Fruit fly (Drosophila melanogaster) whole organism, wandering third instar larva: ENCODE data around the gene CG4465.

ENCODE experiments used
- Abd-B ChIP-seq: fragments of >200 bp; optimal IDR thresholded peaks from 2 replicates; lab custom pipeline; 2017; ENCODE audit warnings: missing biosample characterization, missing genetic modification characterization
- CG32264 ChIP-seq: fragments of 200-800 bp; sonication (Bioruptor generic); optimal IDR thresholded peaks from 2 replicates; lab custom pipeline; 2016; ENCODE audit warnings: missing biosample characterization, missing genetic modification characterization
- CG9705 ChIP-seq: fragments of 200-800 bp; sonication (Bioruptor generic); optimal IDR thresholded peaks from 2 replicates; lab custom pipeline; 2018; ENCODE audit warnings: missing biosample characterization, mild to moderate bottlenecking, missing genetic modification characterization
- CrebA ChIP-seq: fragments of 200-800 bp; sonication (Bioruptor generic); optimal IDR thresholded peaks from 2 replicates; lab custom pipeline; 2016; ENCODE audit warnings: missing biosample characterization, mild to moderate bottlenecking, missing genetic modification characterization, borderline replicate concordance
- Dfd ChIP-seq: fragments of >200 bp; optimal IDR thresholded peaks from 2 replicates; lab custom pipeline; 2017; ENCODE audit warnings: missing biosample characterization, missing genetic modification characterization
- Dif ChIP-seq: fragments of 200-275, 200-300 bp; sonication (Bioruptor generic); optimal IDR thresholded peaks from 2 replicates; lab custom pipeline; 2018; ENCODE audit warnings: missing biosample characterization, missing genetic modification characterization; ENCODE audit not compliant: partially characterized antibody
- GATAd ChIP-seq: sonication (Bioruptor generic); optimal IDR thresholded peaks from 2 replicates; lab custom pipeline; 2016; ENCODE audit warnings: missing biosample characterization, missing genetic modification characterization
- Hr83 ChIP-seq: fragments of 200-300 bp; sonication (Bioruptor generic); optimal IDR thresholded peaks from 2 replicates; lab custom pipeline; 2016; ENCODE audit warnings: missing biosample characterization, mild to moderate bottlenecking, missing genetic modification characterization, moderate library complexity; ENCODE audit not compliant: poor library complexity, severe bottlenecking
- Jra ChIP-seq: sonication (Bioruptor generic); optimal IDR thresholded peaks from 2 replicates; lab custom pipeline; 2016; ENCODE audit warnings: missing biosample characterization, missing genetic modification characterization
- Mio ChIP-seq: sonication (Bioruptor generic); optimal IDR thresholded peaks from 2 replicates; lab custom pipeline; 2016; ENCODE audit warnings: missing biosample characterization, missing genetic modification characterization
- Myc ChIP-seq: fragments of >200 bp; optimal IDR thresholded peaks from 2 replicates; lab custom pipeline; 2017
- N ChIP-seq: fragments of >200 bp; optimal IDR thresholded peaks from 2 replicates; lab custom pipeline; 2018; ENCODE audit warnings: missing biosample characterization, missing external identifiers, missing genetic modification characterization
- OdsH ChIP-seq: fragments of 200-800 bp; sonication (Bioruptor generic); optimal IDR thresholded peaks from 2 replicates; lab custom pipeline; 2016; ENCODE audit warnings: missing biosample characterization, mild to moderate bottlenecking, missing genetic modification characterization
- Rel ChIP-seq, 2 experiments: fragments of 200-800 bp; sonication (Bioruptor generic) in 1 of 2; optimal IDR thresholded peaks; 2 replicates in 1 of 2; 3 replicates in 1 of 2; lab custom pipeline; 2016 to 2019; ENCODE audit warnings: mild to moderate bottlenecking in 2 of 2, missing biosample characterization in 2 of 2, missing genetic modification characterization in 2 of 2, moderate library complexity in 1 of 2
- Sp1 ChIP-seq: fragments of 200-800 bp; sonication (Bioruptor generic); optimal IDR thresholded peaks from 3 replicates; lab custom pipeline; 2019; ENCODE audit warnings: missing biosample characterization, mild to moderate bottlenecking, missing genetic modification characterization, moderate library complexity
- Vsx2 ChIP-seq: fragments of 200-300, 225-300 bp; sonication (Bioruptor generic); optimal IDR thresholded peaks from 2 replicates; lab custom pipeline; 2018; ENCODE audit warnings: missing biosample characterization, missing genetic modification characterization; ENCODE audit not compliant: partially characterized antibody
- br ChIP-seq: fragments of 200-800 bp; sonication (Bioruptor generic); optimal IDR thresholded peaks from 2 replicates; lab custom pipeline; 2016; ENCODE audit warnings: missing biosample characterization, missing genetic modification characterization
- brk ChIP-seq: fragments of 200-800 bp; sonication (Bioruptor generic); optimal IDR thresholded peaks from 2 replicates; lab custom pipeline; 2016; ENCODE audit warnings: missing biosample characterization, mild to moderate bottlenecking, missing genetic modification characterization
- dl ChIP-seq, 2 experiments: fragments of 175-275, 200-275 bp in 1 of 2; fragments of 200-275 bp in 1 of 2; sonication (Bioruptor generic); optimal IDR thresholded peaks; lab custom pipeline; 2018; ENCODE audit warnings: mild to moderate bottlenecking in 2 of 2, missing biosample characterization in 2 of 2, missing genetic modification characterization in 2 of 2, moderate library complexity in 2 of 2; ENCODE audit not compliant: partially characterized antibody in 2 of 2, insufficient read depth in 1 of 2
- dmrt93B ChIP-seq: fragments of 200-800 bp; sonication (Bioruptor generic); optimal IDR thresholded peaks from 2 replicates; lab custom pipeline; 2018; ENCODE audit warnings: missing biosample characterization, mild to moderate bottlenecking, missing genetic modification characterization
- dsf ChIP-seq: sonication (Bioruptor generic); optimal IDR thresholded peaks from 2 replicates; lab custom pipeline; 2016; ENCODE audit warnings: missing biosample characterization, missing genetic modification characterization, borderline replicate concordance
- fru ChIP-seq: fragments of 200-800 bp; sonication (Bioruptor generic); optimal IDR thresholded peaks from 3 replicates; lab custom pipeline; 2016; ENCODE audit warnings: missing biosample characterization, mild to moderate bottlenecking, missing genetic modification characterization
- h ChIP-seq: fragments of 200-800 bp; sonication (Bioruptor generic); optimal IDR thresholded peaks from 3 replicates; lab custom pipeline; 2016; ENCODE audit warnings: missing biosample characterization, mild to moderate bottlenecking, missing genetic modification characterization
- lola ChIP-seq: fragments of >200 bp; optimal IDR thresholded peaks from 2 replicates; lab custom pipeline; 2017; ENCODE audit warnings: missing biosample characterization, missing genetic modification characterization
- pan ChIP-seq: fragments of >200 bp; optimal IDR thresholded peaks from 2 replicates; lab custom pipeline; 2017
- psq ChIP-seq: fragments of 200-800 bp; sonication (Bioruptor generic); optimal IDR thresholded peaks from 3 replicates; lab custom pipeline; 2017; ENCODE audit warnings: missing biosample characterization, mild to moderate bottlenecking, missing genetic modification characterization, moderate library complexity
- rgr ChIP-seq: fragments of 200-800 bp; sonication (Bioruptor generic); optimal IDR thresholded peaks from 3 replicates; lab custom pipeline; 2016; ENCODE audit warnings: missing biosample characterization, mild to moderate bottlenecking, missing genetic modification characterization
- sage ChIP-seq: fragments of 200-800 bp; sonication (Bioruptor generic); optimal IDR thresholded peaks from 2 replicates; lab custom pipeline; 2016; ENCODE audit warnings: missing biosample characterization, mild to moderate bottlenecking, missing genetic modification characterization
- sv ChIP-seq: fragments of 200-800 bp; sonication (Bioruptor generic); optimal IDR thresholded peaks from 3 replicates; lab custom pipeline; 2016; ENCODE audit warnings: missing biosample characterization, missing genetic modification characterization
- tai ChIP-seq: sonication (Bioruptor generic); optimal IDR thresholded peaks from 2 replicates; lab custom pipeline; 2016; ENCODE audit warnings: missing biosample characterization, missing genetic modification characterization
- usp ChIP-seq: fragments of >200 bp; optimal IDR thresholded peaks from 2 replicates; lab custom pipeline; 2017; ENCODE audit warnings: missing biosample characterization, missing genetic modification characterization
- woc ChIP-seq: sonication (Bioruptor generic); optimal IDR thresholded peaks from 2 replicates; lab custom pipeline; 2016; ENCODE audit warnings: missing biosample characterization, mild to moderate bottlenecking, missing genetic modification characterization

CG4465 gene

dm6 chr3R:19902926-19903739 lies 14.5 kb downstream of the CG4465 start, which contains the start of gene ClpX:
TSS of gene ClpX (minus strand) at chr3R:19903689.
- TF ChIP-seq h (no peak), dmrt93B (GFP tag; lab: Kevin White, UChicago) (no peak), rgr (GFP tag; lab: Kevin White, UChicago) (no peak), Jra (no peak), br (GFP tag; lab: Kevin White, UChicago) (no peak), CG32264 (GFP tag; lab: Kevin White, UChicago) (no peak), Sp1 (GFP tag; lab: Kevin White, UChicago) (no peak), brk (no peak), Vsx2 (GFP tag; lab: Kevin White, UChicago) (no peak), Mio (GFP tag; lab: Kevin White, UChicago) (no peak), Hr83 (GFP tag; lab: Kevin White, UChicago) (no peak), GATAd (GFP tag; lab: Kevin White, UChicago) (no peak), tai (no peak), dl (GFP tag; optimal IDR thresholded peaks at IDR 0.05; lab: Kevin White, UChicago; ENCODE audit: insufficient read depth in 1 of 2, partially characterized antibody in 2 of 2) (no peak), usp (GFP tag; lab: Kevin White, UChicago) (no peak), Myc (lab: Kevin White, UChicago) (peak; percentile 77), CrebA (GFP tag; lab: Kevin White, UChicago) (no peak), Rel (GFP tag; optimal IDR thresholded peaks at IDR 0.05; lab: Kevin White, UChicago) (no peak), Rel (tag; optimal IDR thresholded peaks at IDR 0.05; lab: Kevin White, UChicago) (peak; percentile 63), sage (GFP tag; lab: Kevin White, UChicago) (no peak), N (GFP tag; lab: Kevin White, UChicago) (no peak), woc (peak; percentile 77), Abd-B (GFP tag; lab: Kevin White, UChicago) (no peak), CG9705 (GFP tag; lab: Kevin White, UChicago) (no peak), psq (GFP tag; lab: Kevin White, UChicago) (no peak), pan (lab: Kevin White, UChicago) (no peak), sv (no peak), dsf (GFP tag; lab: Kevin White, UChicago) (no peak)
- TF ChIP-seq, all 38 proteins: peak for 3

DNA sequence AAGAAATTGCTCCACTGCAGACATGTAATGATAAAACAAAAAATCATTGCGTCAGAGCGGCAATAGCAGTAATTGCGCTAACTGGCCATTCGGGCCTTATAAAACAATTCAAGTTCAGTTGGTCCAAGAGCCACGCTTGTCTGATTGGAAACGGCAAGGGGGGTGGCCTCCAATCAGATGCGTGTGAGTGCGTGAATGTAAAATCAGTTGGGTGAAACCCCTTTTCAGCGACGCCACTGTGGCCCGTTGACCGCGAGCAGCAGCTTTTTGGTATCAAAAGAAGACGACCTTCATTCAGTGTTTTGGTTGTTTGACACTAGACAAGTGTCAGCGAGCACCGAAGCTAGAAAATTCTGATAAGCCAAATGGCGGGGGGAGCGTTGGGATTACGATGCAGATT lies 15.3 kb downstream of the CG4465 start:
- TF ChIP-seq rgr (GFP tag; lab: Kevin White, UChicago) (no peak), brk (no peak), Dif (no peak), Mio (GFP tag; lab: Kevin White, UChicago) (no peak), dsf (GFP tag; lab: Kevin White, UChicago) (no peak), Vsx2 (GFP tag; lab: Kevin White, UChicago) (no peak), usp (GFP tag; lab: Kevin White, UChicago) (no peak), lola (GFP tag; lab: Kevin White, UChicago) (no peak), CG32264 (GFP tag; lab: Kevin White, UChicago) (no peak), fru (GFP tag; lab: Kevin White, UChicago) (no peak), Myc (lab: Kevin White, UChicago) (no peak), Rel (GFP tag; optimal IDR thresholded peaks at IDR 0.05; lab: Kevin White, UChicago) (no peak), Rel (tag; optimal IDR thresholded peaks at IDR 0.05; lab: Kevin White, UChicago) (no peak), sv (no peak), psq (GFP tag; lab: Kevin White, UChicago) (no peak), Hr83 (GFP tag; lab: Kevin White, UChicago) (no peak), br (GFP tag; lab: Kevin White, UChicago) (no peak), OdsH (GFP tag; lab: Kevin White, UChicago) (no peak), Jra (no peak), Dfd (GFP tag; lab: Kevin White, UChicago) (no peak), dmrt93B (GFP tag; lab: Kevin White, UChicago) (no peak)

DNA sequence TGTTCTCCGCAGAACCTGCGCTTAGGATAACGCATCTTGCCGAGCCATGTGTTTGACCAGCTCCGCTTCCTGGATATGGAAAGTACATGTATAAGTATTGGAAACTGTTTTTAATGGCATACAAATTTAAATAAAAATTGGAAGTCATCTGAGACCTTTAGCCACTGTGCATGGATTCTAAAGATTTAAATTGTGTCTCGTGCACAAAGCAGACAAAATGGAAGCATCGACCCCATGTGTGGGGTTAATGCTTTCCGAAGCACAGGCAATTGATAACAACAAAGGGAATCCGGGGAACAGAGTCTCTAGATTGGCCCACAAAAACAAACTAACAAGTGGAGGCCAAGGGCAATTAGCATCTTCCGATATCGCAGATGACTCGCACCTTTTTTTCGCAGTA lies 15.9 kb downstream of the CG4465 start:
- TF ChIP-seq dmrt93B (GFP tag; lab: Kevin White, UChicago): no peak
- TF ChIP-seq Rel (GFP tag; optimal IDR thresholded peaks at IDR 0.05; lab: Kevin White, UChicago): no peak
- peak; percentile 62 for TF ChIP-seq Rel (tag; optimal IDR thresholded peaks at IDR 0.05; lab: Kevin White, UChicago)
